Fruit fly (Drosophila melanogaster) Kc167 (cell line): Measurements from ENCODE around the gene fu.

ENCODE experiments used
- Myc ChIP-seq: fragments of >200 bp; optimal IDR thresholded peaks from 2 replicates; lab custom pipeline; 2017; ENCODE audit warnings: missing external identifiers
- Sin3A ChIP-seq: fragments of >200 bp; optimal IDR thresholded peaks from 2 replicates; lab custom pipeline; 2018; ENCODE audit warnings: missing external identifiers
- h ChIP-seq: fragments of >200 bp; optimal IDR thresholded peaks from 3 replicates; lab custom pipeline; 2018; ENCODE audit warnings: missing external identifiers
- insv ChIP-seq: fragments of >200 bp; optimal IDR thresholded peaks from 3 replicates; lab custom pipeline; 2018; ENCODE audit warnings: missing external identifiers
- psq ChIP-seq: fragments of >200 bp; optimal IDR thresholded peaks from 2 replicates; lab custom pipeline; 2017; ENCODE audit warnings: missing external identifiers
- ttk ChIP-seq: sonication (Bioruptor generic); optimal IDR thresholded peaks from 2 replicates; lab custom pipeline; 2017; ENCODE audit warnings: missing external identifiers

DNA sequence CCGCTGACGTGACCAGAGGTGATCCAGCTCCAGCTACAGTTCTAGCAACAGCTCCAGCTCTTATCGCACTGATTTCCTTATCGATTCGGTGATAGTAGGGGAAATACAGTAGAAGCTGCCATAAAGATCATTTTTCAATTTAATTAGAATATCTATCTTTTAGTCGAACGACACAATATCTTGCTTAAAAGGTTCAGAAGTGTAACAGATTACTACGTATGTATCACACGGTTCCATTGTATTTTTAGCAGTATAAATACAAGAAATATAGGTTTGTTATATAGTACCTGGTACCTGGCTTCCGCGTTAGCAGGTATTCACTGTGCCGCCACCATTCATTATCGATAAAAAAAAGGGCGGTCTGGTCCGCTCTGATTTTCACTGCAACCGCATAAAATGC is 12.7 kb upstream of the fu start:
- TF ChIP-seq Myc (lab: Kevin White, UChicago) (no peak), psq (lab: Kevin White, UChicago) (no peak), ttk (no peak), Sin3A (lab: Kevin White, UChicago) (no peak), h (lab: Kevin White, UChicago) (no peak), insv (lab: Kevin White, UChicago) (no peak)
